Fruit fly (Drosophila melanogaster) ovary, adult (tissue): ENCODE measurements around the gene obst-A.
"Not testable (repeated sequence)": the region's sequence is repeated elsewhere in the genome, so short reads cannot be mapped to it uniquely, and the experiment has no call there.

Experiments used
- CG17801 ChIP-seq: fragments of 200-800 bp; optimal IDR thresholded peaks from 2 replicates; lab custom pipeline; 2019; ENCODE audit warnings: missing biosample characterization, mild to moderate bottlenecking, missing genetic modification characterization, moderate library complexity; ENCODE audit not compliant: partially characterized antibody

The obst-A gene

dm6 chrX:20251586-20252160 lies 12.0 kb downstream of the obst-A start:
- TF ChIP-seq CG17801 (GFP tag; lab: Kevin White, UChicago), result no peak

- TF ChIP-seq CG17801 (GFP tag; lab: Kevin White, UChicago), result no peak
These were observed 16.3 kb downstream of the obst-A start for dm6 chrX:20255977-20256376.

dm6 chrX:20256849-20257590 lies 17.4 kb downstream of the obst-A start, which contains the start of gene CG17065:
TSS of gene CG17065 (minus strand) at chrX:20257199.
- TF ChIP-seq CG17801 (GFP tag; lab: Kevin White, UChicago), result peak; percentile 5

dm6 chrX:20258939-20259338 lies 19.3 kb downstream of the obst-A start, which contains the start of gene CG42577:
TSS of gene CG42577 (plus strand) at chrX:20259239.
- TF ChIP-seq CG17801 (GFP tag; lab: Kevin White, UChicago), result not testable (repeated sequence)

DNA sequence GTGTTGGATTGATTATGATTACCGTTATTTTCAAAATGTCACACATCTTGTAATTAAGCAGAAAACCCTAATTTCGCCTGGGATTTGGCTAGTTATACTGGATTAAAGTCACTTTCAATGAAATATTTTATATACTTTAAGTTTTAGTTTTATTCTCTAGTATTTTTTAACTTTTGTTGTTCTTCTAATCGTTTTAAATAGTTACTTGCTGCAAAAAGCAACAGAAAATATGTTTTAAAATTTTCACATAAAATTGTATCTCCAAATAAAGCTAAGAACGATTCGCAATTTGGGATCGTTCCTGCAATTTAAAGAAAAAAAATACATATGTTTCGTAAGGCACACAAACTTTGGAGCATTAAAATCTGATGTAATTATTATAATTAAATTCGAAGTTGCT lies 30.0 kb downstream of the obst-A start, which contains the start of gene Inx6:
TSS of gene Inx6 (minus strand) at position 101 of the 400 bp plus-strand sequence.
- no peak for TF ChIP-seq CG17801 (GFP tag; lab: Kevin White, UChicago)
